Worm (Caenorhabditis elegans) whole organism, L4 larva: Measurements from ENCODE around the gene brd-1.

ENCODE experiments used
- fos-1 ChIP-seq: fragments of 150-350 bp; optimal IDR thresholded peaks from 2 replicates; lab custom pipeline; 2014; ENCODE audit warnings: missing biosample characterization, missing genetic modification characterization
- snpc-4 ChIP-seq: fragments of 150-350 bp; optimal IDR thresholded peaks from 2 replicates; lab custom pipeline; 2014; ENCODE audit warnings: missing biosample characterization, missing genetic modification characterization

DNA sequence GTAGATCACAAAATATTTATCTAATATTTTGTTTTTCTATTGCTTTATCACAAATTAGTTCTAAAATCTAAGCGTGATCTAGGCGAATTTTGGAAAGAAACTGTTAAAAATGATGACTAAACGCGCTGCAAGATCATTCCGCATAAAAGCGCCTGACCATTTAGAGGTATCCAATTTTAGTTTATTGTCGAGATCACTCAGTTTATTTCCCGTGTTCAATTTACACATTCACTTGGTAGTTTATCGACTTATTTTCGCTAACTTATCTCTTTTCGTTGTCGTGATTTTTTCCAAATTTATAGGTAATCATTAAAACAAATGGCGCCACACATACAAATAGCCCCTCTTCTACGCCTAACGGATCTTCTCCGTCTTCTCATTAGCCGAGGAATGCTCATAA is 17.1 kb upstream of the brd-1 start, which contains the start of gene T07E3.2:
- no peak for TF ChIP-seq fos-1 (tag; lab: Kevin White, UChicago)
- TF ChIP-seq snpc-4 (tag; lab: Kevin White, UChicago), result no peak
